Fruit fly (Drosophila melanogaster) whole organism, pupa: ENCODE data around the gene Trf2.

ENCODE experiments used
- CG12605 ChIP-seq: fragments of 200-800 bp; sonication (Bioruptor generic); IDR thresholded peaks from 2 replicates; pipeline ENCODE4 v1.3.6; 2022; ENCODE audit warnings: missing biosample characterization, missing genetic modification characterization
- CG32121 ChIP-seq: fragments of 200-800 bp; sonication (Bioruptor generic); IDR thresholded peaks from 2 replicates; pipeline ENCODE4 v1.3.6; 2022; ENCODE audit warnings: missing biosample characterization, missing genetic modification characterization
- CG34367 ChIP-seq: fragments of 200-800 bp; sonication (Bioruptor generic); optimal IDR thresholded peaks from 2 replicates; lab custom pipeline; 2018; ENCODE audit warnings: missing biosample characterization, mild to moderate bottlenecking, missing genetic modification characterization
- CG4496 ChIP-seq: fragments of 200-800 bp; sonication (Bioruptor generic); IDR thresholded peaks from 3 replicates; pipeline ENCODE4 v1.3.6; 2022; ENCODE audit warnings: missing biosample characterization, missing genetic modification characterization
- CG8301 ChIP-seq: fragments of 200-800 bp; sonication (Bioruptor generic); optimal IDR thresholded peaks from 2 replicates; lab custom pipeline; 2018; ENCODE audit warnings: missing biosample characterization, mild to moderate bottlenecking, missing genetic modification characterization
- CG9948 ChIP-seq: fragments of 200-800 bp; sonication (Bioruptor generic); optimal IDR thresholded peaks from 2 replicates; lab custom pipeline; 2018; ENCODE audit warnings: missing biosample characterization, mild to moderate bottlenecking, missing genetic modification characterization, moderate library complexity
- D1 ChIP-seq: fragments of 200-800 bp; sonication (Bioruptor generic); optimal IDR thresholded peaks from 2 replicates; lab custom pipeline; 2018; ENCODE audit warnings: missing biosample characterization, mild to moderate bottlenecking, missing genetic modification characterization, moderate library complexity
- Ets98B ChIP-seq: fragments of 200-800 bp; sonication (Bioruptor generic); IDR thresholded peaks from 2 replicates; pipeline ENCODE4 v1.3.6; 2022; ENCODE audit warnings: missing biosample characterization, missing genetic modification characterization
- Pif1B ChIP-seq: fragments of 200-800 bp; sonication (Bioruptor generic); optimal IDR thresholded peaks from 3 replicates; lab custom pipeline; 2016; ENCODE audit warnings: missing biosample characterization, missing genetic modification characterization

- TF ChIP-seq CG12605 (GFP tag; lab: Robert Waterston, UW): no peak
- no peak for TF ChIP-seq CG9948 (tag; lab: Kevin White, UChicago)
- no peak for TF ChIP-seq CG34367 (tag; lab: Kevin White, UChicago)
- TF ChIP-seq CG4496 (GFP tag; lab: Robert Waterston, UW): no peak
- no peak for TF ChIP-seq CG8301 (tag; lab: Kevin White, UChicago)
- no peak for TF ChIP-seq Pif1B (GFP tag; lab: Kevin White, UChicago)
- no peak for TF ChIP-seq D1
- TF ChIP-seq CG32121 (GFP tag; lab: Robert Waterston, UW): no peak
- TF ChIP-seq Ets98B (GFP tag; lab: Robert Waterston, UW): no peak
These were observed 39.1 kb downstream of the Trf2 start for dm6 chrX:8448171-8448570.
